Worm (Caenorhabditis elegans) whole organism, L4 larva: ENCODE data around the gene gpcp-2.
A peak's percentile ranks its signal among the peaks of the same experiment; 100 is the strongest.

Experiments
- lin-15B ChIP-seq: fragments of 150-350 bp; sonication (generic microtip); optimal IDR thresholded peaks from 3 replicates; lab custom pipeline; 2014; ENCODE audit warnings: missing biosample characterization, missing genetic modification characterization
- mes-2 ChIP-seq: sonication (generic microtip); optimal IDR thresholded peaks from 2 replicates; lab custom pipeline; 2016; ENCODE audit warnings: missing genotype, mild to moderate bottlenecking, missing genetic modification characterization, missing compliant biosample characterization; ENCODE audit not compliant: poor library complexity, severe bottlenecking
- nhr-6 ChIP-seq: fragments of 150-350 bp; optimal IDR thresholded peaks from 2 replicates; lab custom pipeline; 2014; ENCODE audit warnings: missing biosample characterization, missing genetic modification characterization
- pha-4 ChIP-seq, 2 experiments: fragments of 150-350 bp in 1 of 2; fragments of 200-800 bp in 1 of 2; sonication (Bioruptor generic) in 1 of 2; IDR thresholded peaks in 1 of 2; optimal IDR thresholded peaks in 1 of 2; 2 replicates each; pipeline versions ENCODE4 v1.3.6 to Lab custom; 2014 to 2022; ENCODE audit warnings: missing genetic modification characterization in 2 of 2, missing genetic modification reagents in 2 of 2, missing biosample characterization in 1 of 2, missing compliant biosample characterization in 1 of 2
- snpc-4 ChIP-seq: fragments of 150-350 bp; optimal IDR thresholded peaks from 2 replicates; lab custom pipeline; 2014; ENCODE audit warnings: missing biosample characterization, missing genetic modification characterization
- unc-39 ChIP-seq: sonication (generic microtip); optimal IDR thresholded peaks from 2 replicates; lab custom pipeline; 2017; ENCODE audit warnings: missing biosample characterization, missing genetic modification characterization
- zag-1 ChIP-seq: fragments of 150-350 bp; optimal IDR thresholded peaks from 2 replicates; lab custom pipeline; 2014; ENCODE audit warnings: missing biosample characterization, missing genetic modification characterization

- no peak for TF ChIP-seq nhr-6 (tag; lab: Kevin White, UChicago)
- no peak for TF ChIP-seq zag-1 (tag; lab: Kevin White, UChicago)
- TF ChIP-seq lin-15B (tag; lab: Kevin White, UChicago): no peak
- no peak for TF ChIP-seq mes-2
- no peak for TF ChIP-seq unc-39
- TF ChIP-seq pha-4 (GFP tag; IDR thresholded peaks at IDR 0.05; lab: Robert Waterston, UW): peak; percentile 45; the same call in 1 of the 2 replicates
- TF ChIP-seq pha-4 (tag; optimal IDR thresholded peaks at IDR 0.05; lab: Kevin White, UChicago): no peak
- TF ChIP-seq snpc-4 (tag; lab: Kevin White, UChicago): no peak
Measured at ce11 chrII:8020580-8021044, 52.6 kb downstream of the gpcp-2 start.
